Fruit fly (Drosophila melanogaster) whole organism, wandering third instar larva: Measurements from ENCODE around the gene D2hgdh.
A peak's percentile ranks its signal among the peaks of the same experiment; 100 is the strongest.

Source experiments
- Abd-B ChIP-seq: fragments of >200 bp; optimal IDR thresholded peaks from 2 replicates; lab custom pipeline; 2017; ENCODE audit warnings: missing biosample characterization, missing genetic modification characterization
- CG32264 ChIP-seq: fragments of 200-800 bp; sonication (Bioruptor generic); optimal IDR thresholded peaks from 2 replicates; lab custom pipeline; 2016; ENCODE audit warnings: missing biosample characterization, missing genetic modification characterization
- CG9705 ChIP-seq: fragments of 200-800 bp; sonication (Bioruptor generic); optimal IDR thresholded peaks from 2 replicates; lab custom pipeline; 2018; ENCODE audit warnings: missing biosample characterization, mild to moderate bottlenecking, missing genetic modification characterization
- CrebA ChIP-seq: fragments of 200-800 bp; sonication (Bioruptor generic); optimal IDR thresholded peaks from 2 replicates; lab custom pipeline; 2016; ENCODE audit warnings: missing biosample characterization, mild to moderate bottlenecking, missing genetic modification characterization, borderline replicate concordance
- Dfd ChIP-seq: fragments of >200 bp; optimal IDR thresholded peaks from 2 replicates; lab custom pipeline; 2017; ENCODE audit warnings: missing biosample characterization, missing genetic modification characterization
- Dif ChIP-seq: fragments of 200-275, 200-300 bp; sonication (Bioruptor generic); optimal IDR thresholded peaks from 2 replicates; lab custom pipeline; 2018; ENCODE audit warnings: missing biosample characterization, missing genetic modification characterization; ENCODE audit not compliant: partially characterized antibody
- GATAd ChIP-seq: sonication (Bioruptor generic); optimal IDR thresholded peaks from 2 replicates; lab custom pipeline; 2016; ENCODE audit warnings: missing biosample characterization, missing genetic modification characterization
- HLH106 ChIP-seq: fragments of 200-800 bp; optimal IDR thresholded peaks from 3 replicates; lab custom pipeline; 2019; ENCODE audit warnings: missing biosample characterization, mild to moderate bottlenecking, missing genetic modification characterization, moderate library complexity
- Hnf4 ChIP-seq: fragments of 200-800 bp; sonication (Bioruptor generic); optimal IDR thresholded peaks from 2 replicates; lab custom pipeline; 2016; ENCODE audit warnings: missing biosample characterization, mild to moderate bottlenecking, missing genetic modification characterization
- Hr78 ChIP-seq: fragments of >200 bp; optimal IDR thresholded peaks from 2 replicates; lab custom pipeline; 2017; ENCODE audit warnings: missing biosample characterization, missing genetic modification characterization
- Hr83 ChIP-seq: fragments of 200-300 bp; sonication (Bioruptor generic); optimal IDR thresholded peaks from 2 replicates; lab custom pipeline; 2016; ENCODE audit warnings: missing biosample characterization, mild to moderate bottlenecking, missing genetic modification characterization, moderate library complexity; ENCODE audit not compliant: poor library complexity, severe bottlenecking
- Jra ChIP-seq: sonication (Bioruptor generic); optimal IDR thresholded peaks from 2 replicates; lab custom pipeline; 2016; ENCODE audit warnings: missing biosample characterization, missing genetic modification characterization
- Mio ChIP-seq: sonication (Bioruptor generic); optimal IDR thresholded peaks from 2 replicates; lab custom pipeline; 2016; ENCODE audit warnings: missing biosample characterization, missing genetic modification characterization
- Myc ChIP-seq: fragments of >200 bp; optimal IDR thresholded peaks from 2 replicates; lab custom pipeline; 2017
- N ChIP-seq: fragments of >200 bp; optimal IDR thresholded peaks from 2 replicates; lab custom pipeline; 2018; ENCODE audit warnings: missing biosample characterization, missing external identifiers, missing genetic modification characterization
- OdsH ChIP-seq: fragments of 200-800 bp; sonication (Bioruptor generic); optimal IDR thresholded peaks from 2 replicates; lab custom pipeline; 2016; ENCODE audit warnings: missing biosample characterization, mild to moderate bottlenecking, missing genetic modification characterization
- Rel ChIP-seq, 2 experiments: fragments of 200-800 bp; sonication (Bioruptor generic) in 1 of 2; optimal IDR thresholded peaks; 2 replicates in 1 of 2; 3 replicates in 1 of 2; lab custom pipeline; 2016 to 2019; ENCODE audit warnings: mild to moderate bottlenecking in 2 of 2, missing biosample characterization in 2 of 2, missing genetic modification characterization in 2 of 2, moderate library complexity in 1 of 2
- Sp1 ChIP-seq: fragments of 200-800 bp; sonication (Bioruptor generic); optimal IDR thresholded peaks from 3 replicates; lab custom pipeline; 2019; ENCODE audit warnings: missing biosample characterization, mild to moderate bottlenecking, missing genetic modification characterization, moderate library complexity
- Vsx2 ChIP-seq: fragments of 200-300, 225-300 bp; sonication (Bioruptor generic); optimal IDR thresholded peaks from 2 replicates; lab custom pipeline; 2018; ENCODE audit warnings: missing biosample characterization, missing genetic modification characterization; ENCODE audit not compliant: partially characterized antibody
- br ChIP-seq: fragments of 200-800 bp; sonication (Bioruptor generic); optimal IDR thresholded peaks from 2 replicates; lab custom pipeline; 2016; ENCODE audit warnings: missing biosample characterization, missing genetic modification characterization
- brk ChIP-seq: fragments of 200-800 bp; sonication (Bioruptor generic); optimal IDR thresholded peaks from 2 replicates; lab custom pipeline; 2016; ENCODE audit warnings: missing biosample characterization, mild to moderate bottlenecking, missing genetic modification characterization
- dmrt93B ChIP-seq: fragments of 200-800 bp; sonication (Bioruptor generic); optimal IDR thresholded peaks from 2 replicates; lab custom pipeline; 2018; ENCODE audit warnings: missing biosample characterization, mild to moderate bottlenecking, missing genetic modification characterization
- dsf ChIP-seq: sonication (Bioruptor generic); optimal IDR thresholded peaks from 2 replicates; lab custom pipeline; 2016; ENCODE audit warnings: missing biosample characterization, missing genetic modification characterization, borderline replicate concordance
- ey ChIP-seq: fragments of 200-800 bp; sonication (Bioruptor generic); optimal IDR thresholded peaks from 2 replicates; lab custom pipeline; 2016; ENCODE audit warnings: missing biosample characterization, missing genetic modification characterization
- foxo ChIP-seq, 2 experiments: fragments of 200-800 bp; sonication (Bioruptor generic); optimal IDR thresholded peaks; 2 replicates in 1 of 2; 3 replicates in 1 of 2; lab custom pipeline; 2016 to 2017; ENCODE audit warnings: missing biosample characterization in 2 of 2, missing genetic modification characterization in 2 of 2
- fru ChIP-seq: fragments of 200-800 bp; sonication (Bioruptor generic); optimal IDR thresholded peaks from 3 replicates; lab custom pipeline; 2016; ENCODE audit warnings: missing biosample characterization, mild to moderate bottlenecking, missing genetic modification characterization
- h ChIP-seq: fragments of 200-800 bp; sonication (Bioruptor generic); optimal IDR thresholded peaks from 3 replicates; lab custom pipeline; 2016; ENCODE audit warnings: missing biosample characterization, mild to moderate bottlenecking, missing genetic modification characterization
- jim ChIP-seq: fragments of 175-275, 200-325 bp; sonication (Bioruptor generic); optimal IDR thresholded peaks from 2 replicates; lab custom pipeline; 2016; ENCODE audit warnings: missing biosample characterization, mild to moderate bottlenecking, missing genetic modification characterization
- lola ChIP-seq: fragments of >200 bp; optimal IDR thresholded peaks from 2 replicates; lab custom pipeline; 2017; ENCODE audit warnings: missing biosample characterization, missing genetic modification characterization
- pan ChIP-seq: fragments of >200 bp; optimal IDR thresholded peaks from 2 replicates; lab custom pipeline; 2017
- psq ChIP-seq: fragments of 200-800 bp; sonication (Bioruptor generic); optimal IDR thresholded peaks from 3 replicates; lab custom pipeline; 2017; ENCODE audit warnings: missing biosample characterization, mild to moderate bottlenecking, missing genetic modification characterization, moderate library complexity
- rgr ChIP-seq: fragments of 200-800 bp; sonication (Bioruptor generic); optimal IDR thresholded peaks from 3 replicates; lab custom pipeline; 2016; ENCODE audit warnings: missing biosample characterization, mild to moderate bottlenecking, missing genetic modification characterization
- sage ChIP-seq: fragments of 200-800 bp; sonication (Bioruptor generic); optimal IDR thresholded peaks from 2 replicates; lab custom pipeline; 2016; ENCODE audit warnings: missing biosample characterization, mild to moderate bottlenecking, missing genetic modification characterization
- sv ChIP-seq: fragments of 200-800 bp; sonication (Bioruptor generic); optimal IDR thresholded peaks from 3 replicates; lab custom pipeline; 2016; ENCODE audit warnings: missing biosample characterization, missing genetic modification characterization
- tai ChIP-seq: sonication (Bioruptor generic); optimal IDR thresholded peaks from 2 replicates; lab custom pipeline; 2016; ENCODE audit warnings: missing biosample characterization, missing genetic modification characterization
- woc ChIP-seq: sonication (Bioruptor generic); optimal IDR thresholded peaks from 2 replicates; lab custom pipeline; 2016; ENCODE audit warnings: missing biosample characterization, mild to moderate bottlenecking, missing genetic modification characterization

D2hgdh gene

DNA sequence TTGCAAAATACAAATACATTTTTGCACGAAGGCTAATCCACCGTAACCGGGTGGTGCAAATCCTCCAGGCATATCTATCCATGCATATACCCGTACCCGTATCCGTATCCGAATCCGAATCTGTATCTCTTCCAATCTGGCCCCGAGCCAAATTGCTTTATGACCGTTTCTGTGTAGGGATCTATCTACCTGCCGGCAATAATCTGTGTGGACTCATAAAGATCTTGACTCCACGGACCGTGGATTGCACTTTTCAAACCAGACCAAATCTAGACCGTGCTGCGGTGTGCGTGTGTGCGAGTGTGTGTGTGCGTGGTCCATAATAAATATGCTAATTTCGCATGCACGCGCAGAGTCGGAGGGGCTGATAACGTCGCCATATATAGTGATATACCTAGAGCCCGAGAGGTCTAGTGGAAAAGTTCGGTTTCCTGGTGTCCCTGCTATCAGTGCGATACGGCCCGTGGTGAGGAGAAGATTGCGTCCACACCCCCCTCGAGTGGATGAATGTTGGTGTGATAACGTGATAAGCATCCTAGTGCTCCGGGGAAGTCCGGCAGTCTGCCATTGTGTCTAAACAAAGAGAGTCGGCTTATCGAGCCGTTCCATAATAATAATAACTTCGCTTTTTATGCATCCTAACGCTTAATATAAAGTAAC is 1.1 kb downstream of the D2hgdh start:
- TF ChIP-seq pan (lab: Kevin White, UChicago) (no peak), sage (GFP tag; lab: Kevin White, UChicago) (no peak), Rel (GFP tag; optimal IDR thresholded peaks at IDR 0.05; lab: Kevin White, UChicago) (no peak), Rel (tag; optimal IDR thresholded peaks at IDR 0.05; lab: Kevin White, UChicago) (peak; percentile 96), Abd-B (GFP tag; lab: Kevin White, UChicago) (no peak), OdsH (GFP tag; lab: Kevin White, UChicago) (no peak)

dm6 chrX:2142935-2143312 is 1.6 kb downstream of the D2hgdh start:
- TF ChIP-seq Sp1 (GFP tag; lab: Kevin White, UChicago) (no peak), GATAd (GFP tag; lab: Kevin White, UChicago) (no peak), fru (GFP tag; lab: Kevin White, UChicago) (no peak), jim (no peak), CrebA (GFP tag; lab: Kevin White, UChicago) (no peak), Hr83 (GFP tag; lab: Kevin White, UChicago) (no peak), dsf (GFP tag; lab: Kevin White, UChicago) (no peak), woc (no peak), Abd-B (GFP tag; lab: Kevin White, UChicago) (no peak)

- TF ChIP-seq Hr83 (GFP tag; lab: Kevin White, UChicago) (peak; percentile 31), Sp1 (GFP tag; lab: Kevin White, UChicago) (peak; percentile 16), Rel (GFP tag; optimal IDR thresholded peaks at IDR 0.05; lab: Kevin White, UChicago) (no peak), Rel (tag; optimal IDR thresholded peaks at IDR 0.05; lab: Kevin White, UChicago) (peak; percentile 37), rgr (GFP tag; lab: Kevin White, UChicago) (no peak), Hnf4 (GFP tag; lab: Kevin White, UChicago) (peak; percentile 24), jim (no peak)
Observed at dm6 chrX:2145114-2145513, 3.8 kb downstream of the D2hgdh start, which contains the start of gene Pgd. Gene Pgd, plus strand, starts transcription at chrX:2145136.

DNA sequence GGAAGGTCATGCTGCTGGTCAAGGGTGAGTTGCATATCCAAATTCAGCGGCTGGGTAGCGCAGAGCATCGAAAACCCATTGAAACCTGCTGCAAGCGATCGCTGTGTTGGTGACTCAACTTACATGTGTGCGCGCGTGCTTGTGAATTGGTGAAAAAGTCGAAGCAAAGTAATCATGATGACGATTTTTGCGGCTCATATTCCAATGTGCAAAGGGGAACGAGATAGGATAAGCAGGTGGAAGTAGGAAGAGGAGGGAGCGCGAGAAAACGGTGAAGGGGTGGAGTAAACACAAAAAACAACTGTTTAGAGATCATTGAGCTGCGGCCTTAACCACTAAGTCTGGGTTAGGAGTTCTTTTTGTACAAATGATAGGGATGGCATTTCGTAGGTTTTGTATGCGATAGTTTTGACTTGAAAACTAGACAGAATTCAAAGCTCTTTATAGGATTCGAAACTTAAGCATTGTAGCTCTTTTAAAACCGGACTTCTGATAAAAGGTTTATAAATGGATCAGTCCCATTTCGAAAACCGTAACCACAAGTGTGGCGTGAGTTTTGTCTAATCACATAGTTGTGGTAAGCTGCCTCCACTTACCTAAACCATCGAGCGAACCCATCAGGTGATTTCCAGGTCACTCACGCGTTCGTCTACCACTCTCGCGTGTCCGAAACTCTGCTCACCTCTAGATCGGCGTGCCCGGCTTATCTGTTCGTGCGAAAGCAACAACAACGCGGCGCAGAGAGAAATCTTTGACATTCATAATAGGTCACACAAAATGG is 4.6 kb downstream of the D2hgdh start:
- TF ChIP-seq h (peak; percentile 71), Hr83 (GFP tag; lab: Kevin White, UChicago) (no peak), ey (GFP tag; lab: Kevin White, UChicago) (peak; percentile 60), Hnf4 (GFP tag; lab: Kevin White, UChicago) (peak; percentile 67), dsf (GFP tag; lab: Kevin White, UChicago) (no peak), Mio (no peak), Dfd (GFP tag; lab: Kevin White, UChicago) (no peak), Myc (lab: Kevin White, UChicago) (no peak), tai (GFP tag; lab: Kevin White, UChicago) (no peak), Sp1 (GFP tag; lab: Kevin White, UChicago) (peak; percentile 65), GATAd (GFP tag; lab: Kevin White, UChicago) (peak; percentile 14), brk (GFP tag; lab: Kevin White, UChicago) (no peak), psq (GFP tag; lab: Kevin White, UChicago) (peak; percentile 54), sv (GFP tag; lab: Kevin White, UChicago) (peak; percentile 4), CG32264 (GFP tag; lab: Kevin White, UChicago) (peak; percentile 18), Dif (no peak), N (GFP tag; lab: Kevin White, UChicago) (no peak), Abd-B (GFP tag; lab: Kevin White, UChicago) (no peak), dmrt93B (peak; percentile 41), fru (GFP tag; lab: Kevin White, UChicago) (peak; percentile 66), Vsx2 (no peak), br (GFP tag; lab: Kevin White, UChicago) (peak; percentile 74), sage (GFP tag; lab: Kevin White, UChicago) (no peak), foxo (GFP tag; optimal IDR thresholded peaks at IDR 0.05; lab: Kevin White, UChicago) (peak in 1 of 2 experiments; percentile 73), HLH106 (peak; percentile 71), Jra (peak; percentile 12), rgr (GFP tag; lab: Kevin White, UChicago) (peak; percentile 64), woc (peak; percentile 80), OdsH (GFP tag; lab: Kevin White, UChicago) (peak; percentile 51), Hr78 (GFP tag; lab: Kevin White, UChicago) (no peak), Rel (GFP tag; optimal IDR thresholded peaks at IDR 0.05; lab: Kevin White, UChicago) (no peak), Rel (tag; optimal IDR thresholded peaks at IDR 0.05; lab: Kevin White, UChicago) (peak; percentile 4), lola (GFP tag; lab: Kevin White, UChicago) (no peak), CG9705 (GFP tag; lab: Kevin White, UChicago) (peak; percentile 8)
